Fruit fly (Drosophila melanogaster): Measurements from ENCODE around the gene CG13392.

dm6 chr2L:8425212-8425611, 42.6 kb upstream of the CG13392 start:
- TF ChIP-seq pan (optimal IDR thresholded peaks at IDR 0.05): no peak
- TF ChIP-seq psq (optimal IDR thresholded peaks at IDR 0.05): no peak
- TF ChIP-seq usp (GFP tag; optimal IDR thresholded peaks at IDR 0.05): no peak
- no peak for TF ChIP-seq Dll (optimal IDR thresholded peaks at IDR 0.05)
- peak in 1 of 2 experiments; percentile 20 for TF ChIP-seq EcR (GFP tag; optimal IDR thresholded peaks at IDR 0.05)
